Worm (Caenorhabditis elegans) whole organism, L3 larva: ENCODE data around the gene zip-9.

Source experiments
- R02D3.7 ChIP-seq: fragments of 150-350 bp; optimal IDR thresholded peaks from 2 replicates; lab custom pipeline; 2014; ENCODE audit warnings: missing biosample characterization, missing genetic modification characterization
- aly-2 ChIP-seq: fragments of 150-350 bp; optimal IDR thresholded peaks from 2 replicates; lab custom pipeline; 2014; ENCODE audit warnings: missing biosample characterization, missing genetic modification characterization
- ama-1 ChIP-seq: fragments of 150-350 bp; optimal IDR thresholded peaks from 2 replicates; lab custom pipeline; 2018
- ceh-16 ChIP-seq: sonication (generic microtip); optimal IDR thresholded peaks from 2 replicates; lab custom pipeline; 2017; ENCODE audit warnings: missing biosample characterization, missing genetic modification characterization
- ceh-28 ChIP-seq: fragments of 150-350 bp; optimal IDR thresholded peaks from 2 replicates; lab custom pipeline; 2014; ENCODE audit warnings: missing biosample characterization, missing genetic modification reagents, missing genetic modification characterization
- ceh-82 ChIP-seq: fragments of 150-350 bp; optimal IDR thresholded peaks from 2 replicates; lab custom pipeline; 2014; ENCODE audit warnings: missing biosample characterization, missing genetic modification characterization
- ceh-9 ChIP-seq: sonication (generic microtip); optimal IDR thresholded peaks from 2 replicates; lab custom pipeline; 2018; ENCODE audit warnings: missing biosample characterization, missing genetic modification characterization
- daf-12 ChIP-seq: fragments of 150-350 bp; optimal IDR thresholded peaks from 2 replicates; lab custom pipeline; 2014; ENCODE audit warnings: missing biosample characterization, missing genetic modification reagents, missing genetic modification characterization
- egl-27 ChIP-seq: sonication (generic microtip); optimal IDR thresholded peaks from 4 replicates; lab custom pipeline; 2017; ENCODE audit warnings: missing biosample characterization, missing genetic modification reagents, missing genetic modification characterization
- elt-1 ChIP-seq: fragments of 150-350 bp; optimal IDR thresholded peaks from 2 replicates; lab custom pipeline; 2014; ENCODE audit warnings: missing biosample characterization, missing genetic modification characterization
- elt-2 ChIP-seq: sonication (generic microtip); optimal IDR thresholded peaks from 2 replicates; lab custom pipeline; 2016; ENCODE audit warnings: missing genetic modification reagents, mild to moderate bottlenecking, missing genetic modification characterization, missing compliant biosample characterization
- elt-3 ChIP-seq, 3 experiments: fragments of 150-350 bp in 1 of 3; sonication (generic microtip) in 2 of 3; optimal IDR thresholded peaks; 2 replicates in 2 of 3; 4 replicates in 1 of 3; lab custom pipeline; 2014 to 2017; ENCODE audit warnings: missing biosample characterization in 3 of 3, missing genetic modification characterization in 3 of 3
- eor-1 ChIP-seq, 2 experiments: fragments of 150-350 bp; optimal IDR thresholded peaks; 2 replicates each; lab custom pipeline; 2014 to 2018; ENCODE audit warnings: missing biosample characterization in 2 of 2, missing genetic modification characterization in 2 of 2
- fkh-10 ChIP-seq: sonication (generic microtip); optimal IDR thresholded peaks from 2 replicates; lab custom pipeline; 2017; ENCODE audit warnings: missing biosample characterization, missing genetic modification reagents, missing genetic modification characterization
- fkh-2 ChIP-seq: fragments of 150-350 bp; optimal IDR thresholded peaks from 2 replicates; lab custom pipeline; 2014; ENCODE audit warnings: missing biosample characterization, missing genetic modification reagents, missing genetic modification characterization
- fos-1 ChIP-seq: fragments of 150-350 bp; optimal IDR thresholded peaks from 2 replicates; lab custom pipeline; 2014; ENCODE audit warnings: missing biosample characterization, missing genetic modification characterization
- hmg-11 ChIP-seq: sonication (generic microtip); optimal IDR thresholded peaks from 2 replicates; lab custom pipeline; 2016; ENCODE audit warnings: missing genetic modification characterization, missing compliant biosample characterization
- jun-1 ChIP-seq: fragments of 150-350 bp; optimal IDR thresholded peaks from 2 replicates; lab custom pipeline; 2014; ENCODE audit warnings: missing biosample characterization, missing genetic modification reagents, missing genetic modification characterization
- lin-15B ChIP-seq: fragments of 150-350 bp; optimal IDR thresholded peaks from 2 replicates; lab custom pipeline; 2014; ENCODE audit warnings: missing biosample characterization, missing genetic modification characterization
- lin-39 ChIP-seq: fragments of 150-350 bp; optimal IDR thresholded peaks from 2 replicates; lab custom pipeline; 2018; ENCODE audit warnings: missing biosample characterization, missing genetic modification reagents, missing genetic modification characterization
- lsy-12 ChIP-seq: sonication (generic microtip); optimal IDR thresholded peaks from 2 replicates; lab custom pipeline; 2016; ENCODE audit warnings: mild to moderate bottlenecking, missing genetic modification characterization, missing compliant biosample characterization
- mdl-1 ChIP-seq: fragments of 150-350 bp; optimal IDR thresholded peaks from 2 replicates; lab custom pipeline; 2014; ENCODE audit warnings: missing biosample characterization, missing genetic modification characterization
- mml-1 ChIP-seq: fragments of 150-350 bp; sonication (generic microtip); optimal IDR thresholded peaks from 3 replicates; lab custom pipeline; 2014; ENCODE audit warnings: missing biosample characterization, missing genetic modification characterization
- nfya-1 ChIP-seq: sonication (generic microtip); optimal IDR thresholded peaks from 2 replicates; lab custom pipeline; 2017; ENCODE audit warnings: missing genetic modification characterization, mild to moderate bottlenecking, missing compliant biosample characterization, antibody characterized with exemption, moderate library complexity; ENCODE audit not compliant: insufficient read depth
- nhr-11 ChIP-seq: fragments of 150-350 bp; optimal IDR thresholded peaks from 2 replicates; lab custom pipeline; 2014; ENCODE audit warnings: missing biosample characterization, missing genetic modification characterization
- nhr-23 ChIP-seq: fragments of 150-350 bp; optimal IDR thresholded peaks from 2 replicates; lab custom pipeline; 2014; ENCODE audit warnings: missing biosample characterization, missing genetic modification reagents, missing genetic modification characterization
- nhr-237 ChIP-seq: fragments of 150-350 bp; optimal IDR thresholded peaks from 2 replicates; lab custom pipeline; 2014; ENCODE audit warnings: missing biosample characterization, missing genetic modification characterization
- nhr-43 ChIP-seq: sonication (generic microtip); optimal IDR thresholded peaks from 2 replicates; lab custom pipeline; 2016; ENCODE audit warnings: mild to moderate bottlenecking, missing genetic modification characterization, missing compliant biosample characterization; ENCODE audit not compliant: poor library complexity, severe bottlenecking
- nhr-67 ChIP-seq: fragments of 150-350 bp; optimal IDR thresholded peaks from 2 replicates; lab custom pipeline; 2014; ENCODE audit warnings: missing biosample characterization, missing genetic modification characterization
- nhr-76 ChIP-seq: fragments of 150-350 bp; sonication (generic microtip); optimal IDR thresholded peaks from 5 replicates; lab custom pipeline; 2014; ENCODE audit warnings: missing biosample characterization, missing genetic modification characterization
- nhr-77 ChIP-seq: fragments of 150-350 bp; optimal IDR thresholded peaks from 2 replicates; lab custom pipeline; 2014; ENCODE audit warnings: missing biosample characterization, missing genetic modification characterization
- pha-4 ChIP-seq: fragments of 150-350 bp; optimal IDR thresholded peaks from 2 replicates; lab custom pipeline; 2014; ENCODE audit warnings: missing biosample characterization, missing genetic modification reagents, missing genetic modification characterization
- sea-2 ChIP-seq: fragments of 150-350 bp; sonication (generic microtip); optimal IDR thresholded peaks from 4 replicates; lab custom pipeline; 2014; ENCODE audit warnings: missing biosample characterization, missing genetic modification reagents, missing genetic modification characterization
- skn-1 ChIP-seq: fragments of 150-350 bp; optimal IDR thresholded peaks from 2 replicates; lab custom pipeline; 2014; ENCODE audit warnings: missing biosample characterization, missing genetic modification characterization
- tbx-2 ChIP-seq: sonication (generic microtip); optimal IDR thresholded peaks from 2 replicates; lab custom pipeline; 2016; ENCODE audit warnings: mild to moderate bottlenecking, missing genetic modification characterization, missing compliant biosample characterization
- unc-62 ChIP-seq: fragments of 150-350 bp; sonication (generic microtip); optimal IDR thresholded peaks from 4 replicates; lab custom pipeline; 2014; ENCODE audit warnings: missing biosample characterization, missing genetic modification reagents, missing genetic modification characterization
- ztf-11 ChIP-seq: fragments of 150-350 bp; optimal IDR thresholded peaks from 2 replicates; lab custom pipeline; 2014; ENCODE audit warnings: missing biosample characterization, missing genetic modification characterization

The zip-9 gene

ce11 chrV:10904795-10905194 lies 37.5 kb upstream of the zip-9 start:
- no peak for TF ChIP-seq mdl-1 (tag; lab: Kevin White, UChicago)
- peak; percentile 52 for TF ChIP-seq lin-39 (tag; lab: Kevin White, UChicago)
- TF ChIP-seq fkh-10 (GFP tag; lab: Kevin White, UChicago) = peak; percentile 52
- TF ChIP-seq hmg-11 (tag; lab: Kevin White, UChicago) = peak; percentile 48
- peak; percentile 39 for TF ChIP-seq nfya-1 (tag; lab: Kevin White, UChicago)

ce11 chrV:10909071-10909470 lies 33.2 kb upstream of the zip-9 start, which contains the start of gene zzz-1:
Gene zzz-1 (minus strand): TSS chrV:10909171.
- no peak for TF ChIP-seq lin-39 (tag; lab: Kevin White, UChicago)
- no peak for TF ChIP-seq nhr-77 (tag; lab: Kevin White, UChicago)
- no peak for TF ChIP-seq lsy-12 (tag; lab: Kevin White, UChicago)
- peak; percentile 86 for TF ChIP-seq elt-1

- TF ChIP-seq nhr-76 (no peak), mdl-1 (tag; lab: Kevin White, UChicago) (no peak), fkh-2 (no peak), sea-2 (no peak), nhr-77 (tag; lab: Kevin White, UChicago) (no peak), jun-1 (no peak), tbx-2 (tag; lab: Kevin White, UChicago) (no peak), egl-27 (tag; lab: Kevin White, UChicago) (no peak), fkh-10 (GFP tag; lab: Kevin White, UChicago) (no peak), nhr-11 (tag; lab: Kevin White, UChicago) (no peak), ceh-16 (tag; lab: Kevin White, UChicago) (no peak), nhr-23 (tag; lab: Kevin White, UChicago) (no peak), skn-1 (no peak), daf-12 (tag; lab: Kevin White, UChicago) (no peak)
Measured at ce11 chrV:10909959-10910358, 32.3 kb upstream of the zip-9 start.

- TF ChIP-seq mml-1 (tag; lab: Kevin White, UChicago) = no peak
- TF ChIP-seq nfya-1 (tag; lab: Kevin White, UChicago) = peak; percentile 15
- no peak for TF ChIP-seq nhr-237 (tag; lab: Kevin White, UChicago)
- no peak for TF ChIP-seq mdl-1 (tag; lab: Kevin White, UChicago)
- peak; percentile 76 for TF ChIP-seq elt-1
- TF ChIP-seq unc-62 (GFP tag; lab: Kevin White, UChicago) = peak; percentile 82
Measured at ce11 chrV:10915922-10916321, 26.3 kb upstream of the zip-9 start.

ce11 chrV:10918373-10918772 lies 23.9 kb upstream of the zip-9 start, which contains the start of gene F58B4.2:
Gene F58B4.2 (minus strand): TSS chrV:10918473.
- TF ChIP-seq R02D3.7 (tag; lab: Kevin White, UChicago) = no peak
- no peak for TF ChIP-seq ceh-82 (tag; lab: Kevin White, UChicago)
- no peak for TF ChIP-seq fkh-2
- no peak for TF ChIP-seq lsy-12 (tag; lab: Kevin White, UChicago)
- TF ChIP-seq nfya-1 (tag; lab: Kevin White, UChicago) = no peak
- no peak for TF ChIP-seq ama-1
- TF ChIP-seq nhr-77 (tag; lab: Kevin White, UChicago) = no peak
- no peak for TF ChIP-seq lin-39 (tag; lab: Kevin White, UChicago)
- TF ChIP-seq sea-2 = no peak
- TF ChIP-seq elt-3 (tag; optimal IDR thresholded peaks at IDR 0.05; lab: Kevin White, UChicago) = no peak
- TF ChIP-seq elt-2 (tag; lab: Kevin White, UChicago) = no peak
- no peak for TF ChIP-seq eor-1 (tag; optimal IDR thresholded peaks at IDR 0.05; lab: Kevin White, UChicago)
- TF ChIP-seq pha-4 (tag; lab: Kevin White, UChicago) = no peak
- TF ChIP-seq lin-15B (tag; lab: Kevin White, UChicago) = no peak

- TF ChIP-seq nhr-67 = no peak
- no peak for TF ChIP-seq ceh-9 (tag; lab: Kevin White, UChicago)
- TF ChIP-seq skn-1 = no peak
- TF ChIP-seq ztf-11 (tag; lab: Kevin White, UChicago) = no peak
- TF ChIP-seq nhr-43 (tag; lab: Kevin White, UChicago) = no peak
- TF ChIP-seq R02D3.7 (tag; lab: Kevin White, UChicago) = no peak
- no peak for TF ChIP-seq ceh-28
- TF ChIP-seq elt-3 (tag; optimal IDR thresholded peaks at IDR 0.05; lab: Kevin White, UChicago) = no peak
- TF ChIP-seq ceh-16 (tag; lab: Kevin White, UChicago) = no peak
- TF ChIP-seq sea-2 = no peak
- TF ChIP-seq aly-2 = no peak
- TF ChIP-seq fos-1 (tag; lab: Kevin White, UChicago) = no peak
Measured at ce11 chrV:10921747-10922146, 20.5 kb upstream of the zip-9 start, which contains the start of gene nas-31. Gene nas-31 (minus strand): TSS chrV:10921847.
